Worm (Caenorhabditis elegans) whole organism, L2 larva: ENCODE data around the gene B0303.7.

Source experiments
- F13H6.1 ChIP-seq: sonication (generic microtip); optimal IDR thresholded peaks from 2 replicates; lab custom pipeline; 2016; ENCODE audit warnings: missing genetic modification characterization, missing compliant biosample characterization
- ZK546.5 ChIP-seq: sonication (generic microtip); optimal IDR thresholded peaks from 2 replicates; lab custom pipeline; 2017; ENCODE audit warnings: missing biosample characterization, missing genetic modification characterization
- blmp-1 ChIP-seq: sonication (generic microtip); optimal IDR thresholded peaks from 2 replicates; lab custom pipeline; 2017; ENCODE audit warnings: missing genetic modification characterization, mild to moderate bottlenecking, missing compliant biosample characterization, antibody characterized with exemption, moderate library complexity; ENCODE audit not compliant: insufficient read depth
- crh-2 ChIP-seq: sonication (generic microtip); optimal IDR thresholded peaks from 2 replicates; lab custom pipeline; 2017; ENCODE audit warnings: missing biosample characterization, missing genetic modification characterization
- fos-1 ChIP-seq: fragments of 150-350 bp; optimal IDR thresholded peaks from 2 replicates; lab custom pipeline; 2014; ENCODE audit warnings: missing biosample characterization, missing genetic modification characterization
- gmeb-1 ChIP-seq: fragments of 150-350 bp; optimal IDR thresholded peaks from 2 replicates; lab custom pipeline; 2014; ENCODE audit warnings: missing biosample characterization, missing genetic modification characterization
- skn-1 ChIP-seq: sonication (generic microtip); optimal IDR thresholded peaks from 2 replicates; lab custom pipeline; 2017; ENCODE audit warnings: missing biosample characterization, missing genetic modification characterization
- sma-3 ChIP-seq: sonication (generic microtip); optimal IDR thresholded peaks from 2 replicates; lab custom pipeline; 2016; ENCODE audit warnings: missing genetic modification reagents, missing genetic modification characterization, missing compliant biosample characterization
- sma-9 ChIP-seq, 2 experiments: fragments of 150-350 bp in 1 of 2; sonication (generic microtip) in 1 of 2; optimal IDR thresholded peaks; 2 replicates each; lab custom pipeline; 2014 to 2016; ENCODE audit warnings: missing genetic modification characterization in 2 of 2, mild to moderate bottlenecking in 1 of 2, missing biosample characterization in 1 of 2, missing compliant biosample characterization in 1 of 2, missing genetic modification reagents in 1 of 2, moderate library complexity in 1 of 2
- unc-39 ChIP-seq: fragments of 150-350 bp; optimal IDR thresholded peaks from 2 replicates; lab custom pipeline; 2014; ENCODE audit warnings: missing biosample characterization, missing genetic modification characterization
- unc-55 ChIP-seq: fragments of 150-350 bp; sonication (generic microtip); optimal IDR thresholded peaks from 3 replicates; lab custom pipeline; 2014; ENCODE audit warnings: missing biosample characterization, missing genetic modification reagents, missing genetic modification characterization
- ztf-11 ChIP-seq: sonication (generic microtip); optimal IDR thresholded peaks from 2 replicates; lab custom pipeline; 2017; ENCODE audit warnings: missing biosample characterization, missing genetic modification characterization

B0303.7 gene

ce11 chrIII:8748620-8749019 is 55.2 kb downstream of the B0303.7 start:
- TF ChIP-seq gmeb-1 (tag; lab: Kevin White, UChicago) = no peak
- no peak for TF ChIP-seq ZK546.5 (tag; lab: Kevin White, UChicago)
- TF ChIP-seq sma-3 = peak; percentile 40
- no peak for TF ChIP-seq ztf-11 (tag; lab: Kevin White, UChicago)
- TF ChIP-seq skn-1 = peak; percentile 22
- peak; percentile 41 for TF ChIP-seq F13H6.1
- peak; percentile 69 for TF ChIP-seq crh-2 (tag; lab: Kevin White, UChicago)
- TF ChIP-seq blmp-1 = no peak
- TF ChIP-seq sma-9 (GFP tag; optimal IDR thresholded peaks at IDR 0.05; lab: Kevin White, UChicago) = peak; percentile 22
- no peak for TF ChIP-seq sma-9 (tag; optimal IDR thresholded peaks at IDR 0.05; lab: Kevin White, UChicago)
- no peak for TF ChIP-seq unc-39 (tag; lab: Kevin White, UChicago)
- no peak for TF ChIP-seq unc-55 (GFP tag; lab: Kevin White, UChicago)
- peak; percentile 92 for TF ChIP-seq fos-1
